Worm (Caenorhabditis elegans): Measurements from ENCODE around the gene rme-6.

DNA sequence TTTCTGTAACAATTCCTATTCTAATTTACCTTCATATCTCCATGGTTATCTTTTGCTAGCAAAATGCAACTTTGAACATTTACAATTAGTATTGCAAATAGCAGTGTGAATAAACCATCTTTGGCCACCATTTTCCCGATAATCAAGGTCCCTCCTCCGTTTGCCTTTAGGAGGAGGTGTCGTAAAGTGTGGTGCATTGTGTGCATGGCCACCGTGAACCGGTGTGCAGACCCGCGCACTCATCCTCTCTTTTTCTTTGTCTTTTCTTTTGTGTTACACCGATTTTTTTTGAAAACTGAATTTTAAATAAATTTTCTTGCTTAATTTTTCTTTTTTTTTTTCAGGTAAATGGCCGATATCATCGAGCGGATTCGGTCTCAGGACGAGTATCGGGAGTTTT lies at the start of gene rme-6, which contains the start of gene pigx-1:
- TF ChIP-seq ztf-11 (tag; optimal IDR thresholded peaks at IDR 0.05), result no peak
- no peak for TF ChIP-seq nhr-6 (tag; optimal IDR thresholded peaks at IDR 0.05)
- TF ChIP-seq egl-27 (tag; optimal IDR thresholded peaks at IDR 0.05), result no peak
- TF ChIP-seq ztf-4 (tag; optimal IDR thresholded peaks at IDR 0.05), result no peak
- no peak for TF ChIP-seq nhr-237 (tag; optimal IDR thresholded peaks at IDR 0.05)
- TF ChIP-seq blmp-1 (tag; optimal IDR thresholded peaks at IDR 0.05; ENCODE audit: insufficient read depth), result no peak
- TF ChIP-seq unc-62 (GFP tag; optimal IDR thresholded peaks at IDR 0.05), result no peak
- TF ChIP-seq ama-1 (optimal IDR thresholded peaks at IDR 0.05), result no peak
- no peak for TF ChIP-seq nhr-11 (tag; optimal IDR thresholded peaks at IDR 0.05)
- no peak for TF ChIP-seq nhr-10 (tag; optimal IDR thresholded peaks at IDR 0.05)

Measured in whole organism, L2 larva.